Fruit fly (Drosophila melanogaster): ENCODE results near the gene grass.

The grass gene

DNA sequence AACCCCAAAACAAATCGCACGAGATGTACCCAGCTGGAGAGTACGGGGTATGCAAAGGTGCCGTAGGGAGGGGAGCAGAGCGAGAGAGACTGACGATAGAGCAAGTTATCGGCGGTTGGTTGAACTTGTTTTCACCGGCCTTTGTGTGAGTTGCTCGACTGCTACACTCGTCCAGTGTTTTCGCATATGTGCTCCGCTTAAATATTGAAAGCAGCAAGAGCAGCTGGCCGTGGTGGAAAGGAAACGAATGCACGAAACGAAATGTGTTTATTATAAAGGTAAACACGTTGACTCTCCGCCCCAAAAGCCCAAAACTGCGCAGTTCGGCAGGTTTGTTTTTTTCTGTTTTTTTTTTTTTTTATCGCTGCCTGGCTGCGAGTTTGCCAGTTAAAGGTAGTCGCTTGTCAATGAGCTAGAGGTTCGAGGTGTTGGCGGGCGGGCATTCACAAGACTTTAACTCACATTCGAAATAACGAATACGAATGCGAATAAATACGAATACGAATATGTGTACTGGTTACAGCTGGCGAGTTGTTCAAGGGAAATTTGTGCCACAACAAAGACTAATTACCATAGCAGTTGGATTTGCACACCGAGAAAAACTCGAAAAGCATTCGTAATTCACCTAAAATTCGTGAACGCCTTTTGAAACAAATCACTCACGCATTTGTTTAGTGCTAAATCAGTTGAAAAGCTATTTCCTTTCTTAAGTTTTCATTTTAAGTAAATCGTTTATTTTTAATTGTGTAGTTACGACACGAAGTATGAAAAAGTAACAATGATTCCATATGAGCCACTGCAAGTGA is 28.0 kb upstream of the grass start (continued):
- TF ChIP-seq CG15336 (GFP tag; IDR thresholded peaks at IDR 0.05) (peak; percentile 81), Sox14 (GFP tag; optimal IDR thresholded peaks at IDR 0.05) (peak; percentile 67), net (GFP tag; optimal IDR thresholded peaks at IDR 0.05) (peak; percentile 77), eg (GFP tag; IDR thresholded peaks at IDR 0.05) (peak; percentile 88), CG32006 (GFP tag; optimal IDR thresholded peaks at IDR 0.05) (peak; percentile 72), fkh (GFP tag; optimal IDR thresholded peaks at IDR 0.05) (peak; percentile 75), ss (GFP tag; optimal IDR thresholded peaks at IDR 0.05) (peak; percentile 5 to 68), achi (GFP tag; optimal IDR thresholded peaks at IDR 0.05) (peak; percentile 68), dsx (GFP tag; optimal IDR thresholded peaks at IDR 0.05; ENCODE audit: poor library complexity, severe bottlenecking) (peak; percentile 67), topi (GFP tag; optimal IDR thresholded peaks at IDR 0.05) (peak; percentile 89), CG6808 (GFP tag; optimal IDR thresholded peaks at IDR 0.05) (peak; percentile 14), CG11294 (GFP tag; IDR thresholded peaks at IDR 0.05) (peak; percentile 78), OdsH (GFP tag; optimal IDR thresholded peaks at IDR 0.05) (peak; percentile 80), Hr4 (GFP tag; optimal IDR thresholded peaks at IDR 0.05) (peak; percentile 84), CG9139 (GFP tag; optimal IDR thresholded peaks at IDR 0.05) (no peak), Gug (GFP tag; IDR thresholded peaks at IDR 0.05) (peak; percentile 67), Eip75B (GFP tag; optimal IDR thresholded peaks at IDR 0.05) (peak; percentile 69), CG6163 (GFP tag; IDR thresholded peaks at IDR 0.05) (peak; percentile 78), Eip93F (GFP tag; optimal IDR thresholded peaks at IDR 0.05) (peak; percentile 9), CG8119 (GFP tag; IDR thresholded peaks at IDR 0.05) (peak; percentile 71), CG8632 (GFP tag; optimal IDR thresholded peaks at IDR 0.05) (peak; percentile 65), dac (GFP tag; optimal IDR thresholded peaks at IDR 0.05) (no peak), lz (GFP tag; optimal IDR thresholded peaks at IDR 0.05) (peak; percentile 72), fd85E (GFP tag; optimal IDR thresholded peaks at IDR 0.05) (peak; percentile 51), CG6276 (GFP tag; optimal IDR thresholded peaks at IDR 0.05) (peak; percentile 69), pdm3 (GFP tag; optimal IDR thresholded peaks at IDR 0.05) (peak; percentile 81)

DNA sequence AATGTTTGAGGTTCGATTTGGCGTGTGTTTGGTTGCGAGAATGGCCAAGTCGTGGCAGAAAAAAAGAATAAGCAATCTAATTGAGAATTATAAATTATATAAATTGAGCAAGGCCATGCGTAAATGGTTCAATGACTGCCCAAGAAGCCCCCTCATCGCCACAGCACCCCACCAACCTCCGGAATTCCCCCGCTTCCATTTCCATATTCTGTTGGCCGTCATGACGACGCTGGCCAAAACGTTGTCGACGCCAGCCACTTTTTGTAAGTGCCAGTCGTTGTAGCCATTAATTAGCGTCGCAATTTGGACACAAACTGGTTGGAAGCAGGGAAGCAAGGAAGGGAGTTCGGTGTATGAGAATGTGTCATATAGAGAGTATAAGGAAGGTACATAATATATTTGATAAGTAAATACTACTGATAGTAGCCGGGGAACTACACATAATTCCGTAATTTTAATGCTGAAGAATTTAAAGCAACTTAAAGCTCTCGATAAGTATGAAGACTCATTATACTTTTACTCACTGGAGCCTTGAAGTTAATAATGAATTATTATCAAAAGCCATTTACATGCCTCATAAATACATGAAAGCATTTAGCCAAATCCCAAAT is 27.1 kb upstream of the grass start:
- TF ChIP-seq fd85E (GFP tag; optimal IDR thresholded peaks at IDR 0.05), result no peak
- TF ChIP-seq CG6854 (GFP tag; optimal IDR thresholded peaks at IDR 0.05), result no peak
- peak; percentile 53 for TF ChIP-seq Eip78C (GFP tag)
- peak; percentile 0 for TF ChIP-seq vri (GFP tag; optimal IDR thresholded peaks at IDR 0.05)
- TF ChIP-seq CG8319 (GFP tag; optimal IDR thresholded peaks at IDR 0.05), result no peak

DNA sequence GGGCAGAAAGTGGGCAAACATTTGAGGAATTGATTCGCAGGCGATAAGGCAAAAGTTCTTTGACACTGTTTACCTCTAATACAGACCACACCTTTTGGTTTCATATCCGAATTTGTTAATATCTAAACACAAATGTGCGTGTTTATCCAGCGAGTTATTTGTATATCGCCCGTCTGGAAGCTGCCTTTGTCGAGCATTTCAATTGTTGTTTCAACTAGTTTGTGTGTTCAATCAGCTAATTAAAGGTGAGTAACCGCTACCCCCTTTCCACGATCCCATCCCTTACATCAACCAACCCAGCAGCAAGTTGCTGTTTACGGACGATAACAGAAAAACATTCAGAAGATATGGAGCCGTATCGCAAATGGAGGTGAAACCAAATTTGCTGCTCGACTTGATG is 26.3 kb upstream of the grass start:
- TF ChIP-seq dac (GFP tag; optimal IDR thresholded peaks at IDR 0.05), result no peak
- peak; percentile 7 for TF ChIP-seq CG6854 (GFP tag; optimal IDR thresholded peaks at IDR 0.05)
- no peak for TF ChIP-seq salr (GFP tag; optimal IDR thresholded peaks at IDR 0.05)
- TF ChIP-seq Eip93F (GFP tag; optimal IDR thresholded peaks at IDR 0.05), result no peak
- peak; percentile 38 for TF ChIP-seq esn (GFP tag; optimal IDR thresholded peaks at IDR 0.05)
- no peak for TF ChIP-seq CG10669 (GFP tag; optimal IDR thresholded peaks at IDR 0.05)
- TF ChIP-seq vri (GFP tag; optimal IDR thresholded peaks at IDR 0.05), result peak; percentile 90
- peak; percentile 52 for TF ChIP-seq Blimp-1 (GFP tag; optimal IDR thresholded peaks at IDR 0.05)
- peak; percentile 88 for TF ChIP-seq fkh (GFP tag; optimal IDR thresholded peaks at IDR 0.05)
- peak; percentile 38 for TF ChIP-seq Sox102F (GFP tag; optimal IDR thresholded peaks at IDR 0.05)
- peak; percentile 36 for TF ChIP-seq Eip78C (GFP tag)
